Worm (Caenorhabditis elegans) whole organism, late embryonic: ENCODE measurements around the gene W08E12.2.
"Not testable (repeated sequence)": the region's sequence is repeated elsewhere in the genome, so short reads cannot be mapped to it uniquely, and the experiment has no call there.

Source experiments
- C08G9.2 ChIP-seq: sonication (generic microtip); optimal IDR thresholded peaks from 2 replicates; lab custom pipeline; 2016; ENCODE audit warnings: mild to moderate bottlenecking, missing genetic modification characterization, moderate library complexity, missing compliant biosample characterization
- C38D4.7 ChIP-seq: fragments of 200-800 bp; sonication (Bioruptor generic); optimal IDR thresholded peaks from 2 replicates; lab custom pipeline; 2018; ENCODE audit warnings: mild to moderate bottlenecking, missing genetic modification characterization, moderate library complexity, missing compliant biosample characterization
- K09A11.1 ChIP-seq: sonication (generic microtip); optimal IDR thresholded peaks from 2 replicates; lab custom pipeline; 2017; ENCODE audit warnings: antibody characterized with exemption, mild to moderate bottlenecking, missing genetic modification characterization, missing compliant biosample characterization; ENCODE audit not compliant: insufficient read depth
- T23F11.4 ChIP-seq: fragments of 200-800 bp; sonication (Bioruptor generic); optimal IDR thresholded peaks from 2 replicates; lab custom pipeline; 2018; ENCODE audit warnings: mild to moderate bottlenecking, missing genetic modification characterization, missing compliant biosample characterization
- Y22D7AL.16 ChIP-seq: sonication (generic microtip); optimal IDR thresholded peaks from 2 replicates; lab custom pipeline; 2016; ENCODE audit warnings: missing genetic modification characterization, missing compliant biosample characterization
- ama-1 ChIP-seq: fragments of 150-350 bp; optimal IDR thresholded peaks from 2 replicates; lab custom pipeline; 2014
- ceh-14 ChIP-seq: sonication (generic microtip); optimal IDR thresholded peaks from 2 replicates; lab custom pipeline; 2016; ENCODE audit warnings: missing genotype, missing genetic modification characterization, missing compliant biosample characterization
- ceh-18 ChIP-seq: sonication (generic microtip); optimal IDR thresholded peaks from 2 replicates; lab custom pipeline; 2016; ENCODE audit warnings: missing genetic modification characterization, missing compliant biosample characterization
- ceh-22 ChIP-seq: sonication (generic microtip); optimal IDR thresholded peaks from 2 replicates; lab custom pipeline; 2017; ENCODE audit warnings: missing biosample characterization, missing genetic modification characterization
- ceh-24 ChIP-seq: sonication (generic microtip); optimal IDR thresholded peaks from 2 replicates; lab custom pipeline; 2016; ENCODE audit warnings: mild to moderate bottlenecking, missing genetic modification characterization, missing compliant biosample characterization
- ceh-31 ChIP-seq: sonication (generic microtip); optimal IDR thresholded peaks from 2 replicates; lab custom pipeline; 2016; ENCODE audit warnings: missing genetic modification characterization, missing compliant biosample characterization
- ceh-34 ChIP-seq: sonication (generic microtip); optimal IDR thresholded peaks from 2 replicates; lab custom pipeline; 2016; ENCODE audit warnings: mild to moderate bottlenecking, missing genetic modification characterization, missing compliant biosample characterization
- ceh-48 ChIP-seq: sonication (generic microtip); optimal IDR thresholded peaks from 2 replicates; lab custom pipeline; 2016; ENCODE audit warnings: missing genetic modification characterization, inconsistent platforms, missing compliant biosample characterization
- che-1 ChIP-seq: sonication (generic microtip); optimal IDR thresholded peaks from 2 replicates; lab custom pipeline; 2016; ENCODE audit warnings: mild to moderate bottlenecking, missing genetic modification characterization, missing compliant biosample characterization
- dmd-4 ChIP-seq: sonication (generic microtip); optimal IDR thresholded peaks from 2 replicates; lab custom pipeline; 2016; ENCODE audit warnings: borderline replicate concordance, missing genetic modification characterization, missing compliant biosample characterization
- dve-1 ChIP-seq: sonication (generic microtip); optimal IDR thresholded peaks from 2 replicates; lab custom pipeline; 2017; ENCODE audit warnings: antibody characterized with exemption, mild to moderate bottlenecking, missing genetic modification characterization, missing compliant biosample characterization
- elt-2 ChIP-seq: sonication (generic microtip); optimal IDR thresholded peaks from 2 replicates; lab custom pipeline; 2016; ENCODE audit warnings: missing genetic modification reagents, missing genetic modification characterization, missing compliant biosample characterization
- ets-4 ChIP-seq: sonication (generic microtip); optimal IDR thresholded peaks from 2 replicates; lab custom pipeline; 2016; ENCODE audit warnings: missing genetic modification characterization, missing compliant biosample characterization
- fax-1 ChIP-seq: sonication (generic microtip); optimal IDR thresholded peaks from 2 replicates; lab custom pipeline; 2016; ENCODE audit warnings: missing genotype, missing genetic modification characterization, missing compliant biosample characterization
- fkh-6 ChIP-seq: sonication (generic microtip); optimal IDR thresholded peaks from 2 replicates; lab custom pipeline; 2016; ENCODE audit warnings: missing genetic modification characterization, missing compliant biosample characterization
- gmeb-2 ChIP-seq: sonication (generic microtip); optimal IDR thresholded peaks from 2 replicates; lab custom pipeline; 2016; ENCODE audit warnings: missing genetic modification characterization, inconsistent platforms, missing compliant biosample characterization
- hlh-30 ChIP-seq: sonication (generic microtip); optimal IDR thresholded peaks from 2 replicates; lab custom pipeline; 2017; ENCODE audit warnings: antibody characterized with exemption, missing genetic modification characterization, missing compliant biosample characterization; ENCODE audit not compliant: insufficient read depth
- hlh-8 ChIP-seq: sonication (generic microtip); optimal IDR thresholded peaks from 2 replicates; lab custom pipeline; 2016; ENCODE audit warnings: missing genotype, missing genetic modification characterization, missing compliant biosample characterization
- madf-2 ChIP-seq: sonication (generic microtip); optimal IDR thresholded peaks from 2 replicates; lab custom pipeline; 2017; ENCODE audit warnings: missing genetic modification characterization, missing compliant biosample characterization
- nfya-1 ChIP-seq: sonication (generic microtip); optimal IDR thresholded peaks from 2 replicates; lab custom pipeline; 2017; ENCODE audit warnings: missing genetic modification characterization, mild to moderate bottlenecking, missing compliant biosample characterization, antibody characterized with exemption, moderate library complexity
- nhr-11 ChIP-seq: fragments of 150-350 bp; optimal IDR thresholded peaks from 2 replicates; lab custom pipeline; 2014; ENCODE audit warnings: missing biosample characterization, missing genetic modification characterization
- nhr-232 ChIP-seq: sonication (generic microtip); optimal IDR thresholded peaks from 2 replicates; lab custom pipeline; 2016; ENCODE audit warnings: missing genetic modification characterization, missing compliant biosample characterization
- npax-4 ChIP-seq: sonication (generic microtip); optimal IDR thresholded peaks from 2 replicates; lab custom pipeline; 2016; ENCODE audit warnings: missing genetic modification characterization, missing compliant biosample characterization
- odd-2 ChIP-seq: sonication (generic microtip); optimal IDR thresholded peaks from 2 replicates; lab custom pipeline; 2017; ENCODE audit warnings: antibody characterized with exemption, mild to moderate bottlenecking, missing genetic modification characterization, missing compliant biosample characterization
- pag-3 ChIP-seq: sonication (generic microtip); optimal IDR thresholded peaks from 2 replicates; lab custom pipeline; 2016; ENCODE audit warnings: missing compliant biosample characterization, missing genetic modification characterization, borderline replicate concordance
- pat-9 ChIP-seq: fragments of 200-800 bp; sonication (Bioruptor generic); optimal IDR thresholded peaks from 2 replicates; lab custom pipeline; 2018; ENCODE audit warnings: mild to moderate bottlenecking, missing genetic modification characterization, moderate library complexity, missing compliant biosample characterization
- pax-1 ChIP-seq: fragments of 150-350 bp; optimal IDR thresholded peaks from 2 replicates; lab custom pipeline; 2014; ENCODE audit warnings: missing biosample characterization, missing genetic modification characterization
- pha-2 ChIP-seq: sonication (generic microtip); optimal IDR thresholded peaks from 2 replicates; lab custom pipeline; 2017; ENCODE audit warnings: mild to moderate bottlenecking, missing genetic modification characterization, missing compliant biosample characterization
- pros-1 ChIP-seq: fragments of 150-350 bp; optimal IDR thresholded peaks from 2 replicates; lab custom pipeline; 2014; ENCODE audit warnings: missing biosample characterization, missing genetic modification reagents, missing genetic modification characterization
- ref-2 ChIP-seq: sonication (generic microtip); optimal IDR thresholded peaks from 2 replicates; lab custom pipeline; 2016; ENCODE audit warnings: missing genetic modification characterization, missing compliant biosample characterization
- rnt-1 ChIP-seq: sonication (generic microtip); optimal IDR thresholded peaks from 2 replicates; lab custom pipeline; 2016; ENCODE audit warnings: missing genetic modification characterization, missing compliant biosample characterization
- sdc-2 ChIP-seq: sonication (generic microtip); optimal IDR thresholded peaks from 2 replicates; lab custom pipeline; 2016; ENCODE audit warnings: missing genotype, missing genetic modification characterization, missing compliant biosample characterization
- sox-2 ChIP-seq: fragments of 200-800 bp; sonication (Bioruptor generic); IDR thresholded peaks from 2 replicates; pipeline ENCODE4 v1.3.6; 2022; ENCODE audit warnings: missing genetic modification reagents, missing genetic modification characterization, missing compliant biosample characterization
- syd-9 ChIP-seq: sonication (generic microtip); optimal IDR thresholded peaks from 2 replicates; lab custom pipeline; 2016; ENCODE audit warnings: mild to moderate bottlenecking, missing genetic modification characterization, moderate library complexity, missing compliant biosample characterization
- tbx-2 ChIP-seq: sonication (generic microtip); optimal IDR thresholded peaks from 2 replicates; lab custom pipeline; 2016; ENCODE audit warnings: missing genetic modification characterization, missing compliant biosample characterization
- unc-3 ChIP-seq, 2 experiments: fragments of 200-800 bp in 1 of 2; sonication (Bioruptor generic) in 1 of 2; sonication (generic microtip) in 1 of 2; conservative IDR thresholded peaks in 1 of 2; optimal IDR thresholded peaks in 1 of 2; 2 replicates each; pipeline versions ENCODE4 v1.3.6 to Lab custom; 2016 to 2022; ENCODE audit warnings: missing compliant biosample characterization in 2 of 2, missing genetic modification characterization in 2 of 2, missing genetic modification reagents in 1 of 2
- unc-42 ChIP-seq: sonication (generic microtip); optimal IDR thresholded peaks from 2 replicates; lab custom pipeline; 2016; ENCODE audit warnings: missing genotype, missing genetic modification characterization, missing compliant biosample characterization
- unc-55 ChIP-seq: sonication (generic microtip); optimal IDR thresholded peaks from 2 replicates; lab custom pipeline; 2017; ENCODE audit warnings: missing biosample characterization, missing genetic modification reagents, missing genetic modification characterization

The W08E12.2 gene

ce11 chrIV:3331758-3332157 lies 26.1 kb downstream of the W08E12.2 start, which contains the start of gene F42A6.5:
Gene F42A6.5, minus strand, starts transcription at chrIV:3331858.
- not testable (repeated sequence) for TF ChIP-seq fkh-6 (tag; lab: Kevin White, UChicago); odd-2 (tag; lab: Kevin White, UChicago); ceh-48

DNA sequence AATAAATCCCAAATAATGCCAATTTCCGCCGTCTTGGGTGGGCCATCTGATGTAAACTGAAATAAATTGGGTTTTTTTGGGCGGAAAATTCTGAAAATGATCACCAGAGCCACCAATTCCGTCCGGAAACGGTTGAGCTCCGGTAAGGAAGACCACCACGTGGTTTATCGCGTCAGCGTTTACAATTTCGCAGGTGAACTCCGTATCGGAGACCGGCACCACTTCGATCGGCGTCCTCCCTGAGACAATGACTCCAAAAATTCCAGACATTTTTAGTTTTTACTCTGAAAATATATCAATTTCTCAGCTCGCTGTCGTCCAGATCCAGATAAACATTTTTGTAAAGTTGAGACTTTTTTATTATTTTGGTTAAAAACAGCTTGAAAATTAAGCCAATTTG lies 30.9 kb downstream of the W08E12.2 start, which contains the start of gene F42A6.6:
F42A6.6 (minus strand) TSS at position 289 of the 400 bp plus-strand sequence.
- TF ChIP-seq ama-1 (lab: Kevin White, UChicago) (peak; percentile 88), C38D4.7 (GFP tag; lab: Kevin White, UChicago) (no peak)

DNA sequence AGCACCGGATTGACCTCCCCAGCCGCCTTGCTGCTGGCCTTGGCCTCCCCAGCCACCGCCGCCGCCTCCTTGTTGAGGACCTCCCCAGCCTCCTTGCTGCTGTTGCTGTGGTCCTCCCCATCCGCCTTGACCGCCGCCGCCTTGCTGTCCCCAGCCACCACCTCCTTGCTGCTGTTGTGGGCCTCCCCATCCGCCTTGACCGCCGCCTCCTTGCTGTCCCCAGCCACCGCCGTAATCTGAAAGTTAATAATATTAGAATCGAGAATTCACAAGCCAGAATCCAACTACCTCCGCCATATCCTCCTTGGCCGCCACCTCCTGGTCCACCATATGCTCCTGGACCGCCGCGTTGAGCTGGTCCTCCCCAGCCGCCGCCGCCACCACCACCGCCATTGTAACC lies 31.6 kb downstream of the W08E12.2 start:
- TF ChIP-seq unc-42 (tag; lab: Kevin White, UChicago) (no peak), ceh-24 (no peak), K09A11.1 (tag; lab: Kevin White, UChicago) (no peak), ref-2 (tag; lab: Kevin White, UChicago) (no peak), odd-2 (tag; lab: Kevin White, UChicago) (no peak)

- no peak for TF ChIP-seq ceh-22 (tag; lab: Kevin White, UChicago)
- TF ChIP-seq npax-4, result no peak
- TF ChIP-seq hlh-8 (tag; lab: Kevin White, UChicago), result no peak
- TF ChIP-seq ceh-48, result no peak
- TF ChIP-seq tbx-2 (tag; lab: Kevin White, UChicago), result no peak
- no peak for TF ChIP-seq fkh-6 (tag; lab: Kevin White, UChicago)
- TF ChIP-seq nhr-11, result no peak
- TF ChIP-seq C08G9.2, result no peak
- no peak for TF ChIP-seq odd-2 (tag; lab: Kevin White, UChicago)
- no peak for TF ChIP-seq K09A11.1 (tag; lab: Kevin White, UChicago)
- no peak for TF ChIP-seq fax-1 (tag; lab: Kevin White, UChicago)
Observed at ce11 chrIV:3338176-3338575, 32.5 kb downstream of the W08E12.2 start.

DNA sequence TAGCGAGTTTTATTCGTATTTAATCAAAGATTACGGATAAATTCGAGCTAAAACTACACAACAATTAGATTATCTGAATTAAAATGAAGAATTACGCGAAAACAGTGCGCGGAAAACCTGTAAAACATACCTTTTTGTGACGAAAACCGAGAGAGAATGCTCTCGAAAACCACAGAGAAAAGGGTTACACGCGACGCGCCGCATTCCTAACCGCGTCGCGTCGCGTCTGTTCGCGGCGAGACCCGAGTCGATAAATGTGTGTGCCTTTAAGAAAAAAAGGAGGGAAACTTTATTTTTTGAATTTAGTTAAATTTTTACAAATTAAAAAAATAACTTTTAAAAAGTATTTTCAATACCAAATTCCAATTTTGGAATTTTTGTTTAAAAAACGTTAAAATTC lies 33.0 kb downstream of the W08E12.2 start, which contains the start of gene hrpa-1:
hrpa-1 (minus strand) TSS at position 192 of the 400 bp plus-strand sequence.
- TF ChIP-seq pha-2 (tag; lab: Kevin White, UChicago) (no peak), tbx-2 (tag; lab: Kevin White, UChicago) (peak; percentile 16), syd-9 (tag; lab: Kevin White, UChicago) (no peak), dmd-4 (tag; lab: Kevin White, UChicago) (no peak), ceh-34 (tag; lab: Kevin White, UChicago) (peak; percentile 23), madf-2 (tag; lab: Kevin White, UChicago) (no peak), unc-3 (GFP tag; conservative IDR thresholded peaks at IDR 0.05; lab: Robert Waterston, UW) (no peak), unc-3 (tag; optimal IDR thresholded peaks at IDR 0.05; lab: Kevin White, UChicago) (no peak), Y22D7AL.16 (no peak), gmeb-2 (tag; lab: Kevin White, UChicago) (no peak), nfya-1 (peak; percentile 86), ceh-14 (tag; lab: Kevin White, UChicago) (no peak), rnt-1 (tag; lab: Kevin White, UChicago) (peak; percentile 70), fax-1 (tag; lab: Kevin White, UChicago) (no peak), dve-1 (tag; lab: Kevin White, UChicago) (peak; percentile 33), odd-2 (tag; lab: Kevin White, UChicago) (no peak), sdc-2 (tag; lab: Kevin White, UChicago) (no peak), pax-1 (tag; lab: Kevin White, UChicago) (peak; percentile 81), ceh-31 (tag; lab: Kevin White, UChicago) (peak; percentile 59), ets-4 (tag; lab: Kevin White, UChicago) (no peak), ceh-22 (tag; lab: Kevin White, UChicago) (no peak), sox-2 (no peak), unc-55 (GFP tag; lab: Kevin White, UChicago) (no peak), elt-2 (tag; lab: Kevin White, UChicago) (peak; percentile 56), K09A11.1 (tag; lab: Kevin White, UChicago) (no peak), T23F11.4 (GFP tag; lab: Kevin White, UChicago) (no peak), unc-42 (tag; lab: Kevin White, UChicago) (peak; percentile 6), nhr-232 (tag; lab: Kevin White, UChicago) (no peak), ceh-18 (tag; lab: Kevin White, UChicago) (peak; percentile 21), ama-1 (lab: Kevin White, UChicago) (no peak), pros-1 (no peak), hlh-30 (tag; lab: Kevin White, UChicago) (peak; percentile 35), pag-3 (tag; lab: Kevin White, UChicago) (no peak), che-1 (tag; lab: Kevin White, UChicago) (no peak), pat-9 (tag; lab: Kevin White, UChicago) (no peak)
